Fruit fly (Drosophila melanogaster): Measurements from ENCODE around the gene PolD1.

PolD1 gene

dm6 chr3L:16001164-16001679, 13.6 kb upstream of the PolD1 start (continued):
- TF ChIP-seq Dp (GFP tag; optimal IDR thresholded peaks at IDR 0.05) (no peak), pzg (GFP tag; optimal IDR thresholded peaks at IDR 0.05) (peak; percentile 11), CG7839 (tag; optimal IDR thresholded peaks at IDR 0.05) (peak; percentile 86), CG2129 (GFP tag; IDR thresholded peaks at IDR 0.05; ENCODE audit: partially characterized antibody) (no peak), fd64A (GFP tag; optimal IDR thresholded peaks at IDR 0.05) (no peak), chinmo (GFP tag; IDR thresholded peaks at IDR 0.05; ENCODE audit: partially characterized antibody) (peak; percentile 75; the same call in 1 of the 4 replicates), CG9215 (GFP tag; IDR thresholded peaks at IDR 0.05) (no peak), CG17361 (GFP tag; IDR thresholded peaks at IDR 0.05) (peak; percentile 75), cas (GFP tag; IDR thresholded peaks at IDR 0.05) (no peak), Ets97D (GFP tag; optimal IDR thresholded peaks at IDR 0.05) (peak; percentile 28), CG9609 (GFP tag; optimal IDR thresholded peaks at IDR 0.05) (peak; percentile 75), CG2116 (GFP tag; optimal IDR thresholded peaks at IDR 0.05) (peak; percentile 22), fd3F (GFP tag; optimal IDR thresholded peaks at IDR 0.05) (peak; percentile 77), Rfx (GFP tag; IDR thresholded peaks at IDR 0.05) (peak; percentile 83), Elba2 (GFP tag; optimal IDR thresholded peaks at IDR 0.05) (no peak), sd (tag; optimal IDR thresholded peaks at IDR 0.05) (peak; percentile 93), CG8359 (GFP tag; optimal IDR thresholded peaks at IDR 0.05; ENCODE audit: borderline replicate concordance) (no peak), Bteb2 (GFP tag; optimal IDR thresholded peaks at IDR 0.05) (peak; percentile 67), Hey (tag; optimal IDR thresholded peaks at IDR 0.05) (peak; percentile 48), dpn (GFP tag; optimal IDR thresholded peaks at IDR 0.05) (peak; percentile 67 to 85), CG1602 (GFP tag; optimal IDR thresholded peaks at IDR 0.05) (peak; percentile 51), CG17912 (GFP tag; optimal IDR thresholded peaks at IDR 0.05) (no peak), eve (GFP tag; optimal IDR thresholded peaks at IDR 0.05) (peak in 1 of 2 experiments; percentile 85), scrt (GFP tag; optimal IDR thresholded peaks at IDR 0.05) (peak; percentile 87), H2.0 (GFP tag; IDR thresholded peaks at IDR 0.05) (peak; percentile 51), Hr3 (GFP tag; optimal IDR thresholded peaks at IDR 0.05) (peak; percentile 55), CG5245 (GFP tag; optimal IDR thresholded peaks at IDR 0.05) (peak; percentile 34), NC2β (GFP tag; optimal IDR thresholded peaks at IDR 0.05) (peak; percentile 54), D19A (tag; optimal IDR thresholded peaks at IDR 0.05) (peak; percentile 34), fd96Cb (tag; optimal IDR thresholded peaks at IDR 0.05) (peak; percentile 55), Ptx1 (GFP tag; IDR thresholded peaks at IDR 0.05) (peak; percentile 76), sim (GFP tag; IDR thresholded peaks at IDR 0.05) (no peak), CG17328 (GFP tag; IDR thresholded peaks at IDR 0.05) (peak; percentile 36; the same call in 1 of the 2 replicates), sna (GFP tag; IDR thresholded peaks at IDR 0.05; ENCODE audit: partially characterized antibody) (no peak), peb (GFP tag; IDR thresholded peaks at IDR 0.05) (no peak; the same call in 1 of the 2 replicates), CG3847 (GFP tag; IDR thresholded peaks at IDR 0.05) (peak; percentile 69), CG11723 (GFP tag; optimal IDR thresholded peaks at IDR 0.05) (peak; percentile 26), fru (optimal IDR thresholded peaks at IDR 0.05) (no peak), CG7786 (GFP tag; optimal IDR thresholded peaks at IDR 0.05) (peak; percentile 84), prd (optimal IDR thresholded peaks at IDR 0.05) (no peak), prd (GFP tag; IDR thresholded peaks at IDR 0.05) (peak; percentile 61), Ssrp (tag; optimal IDR thresholded peaks at IDR 0.05) (peak; percentile 41), Dip2 (GFP tag; IDR thresholded peaks at IDR 0.05) (no peak), ro (GFP tag; IDR thresholded peaks at IDR 0.05) (no peak), PHDP (tag; optimal IDR thresholded peaks at IDR 0.05) (peak; percentile 87), CG12219 (GFP tag; optimal IDR thresholded peaks at IDR 0.05) (peak; percentile 68), Deaf1 (tag; optimal IDR thresholded peaks at IDR 0.05) (peak; percentile 52), CG12942 (GFP tag; optimal IDR thresholded peaks at IDR 0.05) (peak; percentile 45), CG4360 (GFP tag; IDR thresholded peaks at IDR 0.05) (no peak), cato (GFP tag; optimal IDR thresholded peaks at IDR 0.05; ENCODE audit: borderline replicate concordance) (peak; percentile 19), jing (GFP tag; optimal IDR thresholded peaks at IDR 0.05) (peak; percentile 45)
